Fruit fly (Drosophila melanogaster): ENCODE data around the gene CG14445.

Gene CG14445

dm6 chrX:6267187-6267711 lies 30.1 kb downstream of the CG14445 start, which contains the start of gene schlank (continued):
- peak; percentile 76 for TF ChIP-seq ssp (GFP tag; IDR thresholded peaks at IDR 0.05)
- TF ChIP-seq CG16815 (GFP tag; optimal IDR thresholded peaks at IDR 0.05), result peak; percentile 33
- no peak for TF ChIP-seq CG11504 (tag; optimal IDR thresholded peaks at IDR 0.05)
- no peak for TF ChIP-seq ro (GFP tag; IDR thresholded peaks at IDR 0.05)
- TF ChIP-seq CG14860 (GFP tag; IDR thresholded peaks at IDR 0.05; ENCODE audit: partially characterized antibody), result no peak
- TF ChIP-seq Dfd (GFP tag; optimal IDR thresholded peaks at IDR 0.05), result no peak
- no peak for TF ChIP-seq CG1647 (GFP tag; optimal IDR thresholded peaks at IDR 0.05)
- TF ChIP-seq CG6765 (GFP tag; optimal IDR thresholded peaks at IDR 0.05), result peak; percentile 20
- TF ChIP-seq CG17829 (tag; optimal IDR thresholded peaks at IDR 0.05), result peak; percentile 28
- peak; percentile 94 for TF ChIP-seq gfzf (GFP tag; optimal IDR thresholded peaks at IDR 0.05)
- peak; percentile 81 for TF ChIP-seq ci (GFP tag; IDR thresholded peaks at IDR 0.05)
- TF ChIP-seq Asciz (GFP tag; optimal IDR thresholded peaks at IDR 0.05), result no peak
- TF ChIP-seq luna (GFP tag; optimal IDR thresholded peaks at IDR 0.05), result no peak
- TF ChIP-seq CG8359 (GFP tag; optimal IDR thresholded peaks at IDR 0.05; ENCODE audit: borderline replicate concordance), result no peak
- TF ChIP-seq CG1602 (GFP tag; optimal IDR thresholded peaks at IDR 0.05), result peak; percentile 60
- peak; percentile 14 for TF ChIP-seq jing (GFP tag; optimal IDR thresholded peaks at IDR 0.05)
- TF ChIP-seq rib (GFP tag; IDR thresholded peaks at IDR 0.05), result no peak
- no peak for TF ChIP-seq Neu2 (GFP tag; optimal IDR thresholded peaks at IDR 0.05; ENCODE audit: borderline replicate concordance)
- TF ChIP-seq CG4730 (GFP tag; IDR thresholded peaks at IDR 0.05), result no peak
- TF ChIP-seq CG17359 (tag; optimal IDR thresholded peaks at IDR 0.05), result peak; percentile 53
- TF ChIP-seq CG31441 (GFP tag; IDR thresholded peaks at IDR 0.05), result no peak
- peak; percentile 40 for TF ChIP-seq Ssrp (tag; optimal IDR thresholded peaks at IDR 0.05)
- TF ChIP-seq gce (GFP tag; IDR thresholded peaks at IDR 0.05), result no peak
- peak; percentile 31 for TF ChIP-seq CG18476 (GFP tag; optimal IDR thresholded peaks at IDR 0.05)
- no peak for TF ChIP-seq ara (GFP tag; IDR thresholded peaks at IDR 0.05)
- no peak for TF ChIP-seq Elba2 (GFP tag; optimal IDR thresholded peaks at IDR 0.05)
- TF ChIP-seq Tbp (GFP tag; optimal IDR thresholded peaks at IDR 0.05), result no peak
- peak; percentile 10 for TF ChIP-seq Fer1 (GFP tag; optimal IDR thresholded peaks at IDR 0.05)
- peak; percentile 73 for TF ChIP-seq CG32532 (GFP tag; IDR thresholded peaks at IDR 0.05)
- peak in 1 of 3 experiments; percentile 37 for TF ChIP-seq lola (GFP tag; optimal IDR thresholded peaks at IDR 0.05)
- TF ChIP-seq pzg (GFP tag; optimal IDR thresholded peaks at IDR 0.05), result peak; percentile 76
- TF ChIP-seq sens (GFP tag), result peak; percentile 80
- no peak for TF ChIP-seq pb (GFP tag; optimal IDR thresholded peaks at IDR 0.05)
- TF ChIP-seq NC2α (GFP tag; optimal IDR thresholded peaks at IDR 0.05), result no peak
- peak; percentile 12 for TF ChIP-seq CG15514 (GFP tag; optimal IDR thresholded peaks at IDR 0.05)
- peak; percentile 60; the same call in 1 of the 3 replicates for TF ChIP-seq CG11456 (GFP tag; IDR thresholded peaks at IDR 0.05)
- peak; percentile 16; the same call in 1 of the 2 replicates for TF ChIP-seq CG11247 (GFP tag; IDR thresholded peaks at IDR 0.05)
- no peak for TF ChIP-seq cg (GFP tag; optimal IDR thresholded peaks at IDR 0.05)
- peak; percentile 74 for TF ChIP-seq sisA (GFP tag; IDR thresholded peaks at IDR 0.05)
- TF ChIP-seq CG9797 (GFP tag; optimal IDR thresholded peaks at IDR 0.05), result peak; percentile 89
- TF ChIP-seq CG5180 (GFP tag; optimal IDR thresholded peaks at IDR 0.05), result no peak
- TF ChIP-seq CG18764 (GFP tag; optimal IDR thresholded peaks at IDR 0.05), result peak; percentile 43
- peak; percentile 10 for TF ChIP-seq CG18619 (GFP tag; optimal IDR thresholded peaks at IDR 0.05)
- TF ChIP-seq CG16779 (GFP tag; IDR thresholded peaks at IDR 0.05), result no peak
- TF ChIP-seq CG4820 (GFP tag; optimal IDR thresholded peaks at IDR 0.05), result no peak
- TF ChIP-seq C15 (GFP tag; IDR thresholded peaks at IDR 0.05), result no peak
- peak in 1 of 2 experiments; percentile 1 for TF ChIP-seq Hr51 (GFP tag; optimal IDR thresholded peaks at IDR 0.05)
- TF ChIP-seq emc (GFP tag; optimal IDR thresholded peaks at IDR 0.05), result no peak
- no peak for TF ChIP-seq zen2 (GFP tag; IDR thresholded peaks at IDR 0.05; ENCODE audit: partially characterized antibody)
- no peak for TF ChIP-seq CG42726 (GFP tag; IDR thresholded peaks at IDR 0.05; ENCODE audit: partially characterized antibody)

Data from whole organism, embryonic.